Worm (Caenorhabditis elegans) whole organism, L2 larva: ENCODE measurements around the gene spsb-2.

ENCODE experiments used
- egl-27 ChIP-seq: sonication (generic microtip); optimal IDR thresholded peaks from 3 replicates; lab custom pipeline; 2017; ENCODE audit warnings: missing biosample characterization, missing genetic modification reagents, missing genetic modification characterization
- elt-1 ChIP-seq: fragments of 150-350 bp; optimal IDR thresholded peaks from 2 replicates; lab custom pipeline; 2014; ENCODE audit warnings: missing biosample characterization, missing genetic modification characterization
- lin-39 ChIP-seq: fragments of 150-350 bp; optimal IDR thresholded peaks from 2 replicates; lab custom pipeline; 2014; ENCODE audit warnings: missing biosample characterization, missing genetic modification reagents, missing genetic modification characterization
- nhr-11 ChIP-seq: fragments of 150-350 bp; optimal IDR thresholded peaks from 2 replicates; lab custom pipeline; 2014; ENCODE audit warnings: missing biosample characterization, missing genetic modification characterization
- nhr-237 ChIP-seq: fragments of 150-350 bp; optimal IDR thresholded peaks from 2 replicates; lab custom pipeline; 2014; ENCODE audit warnings: missing biosample characterization, missing genetic modification characterization
- snpc-4 ChIP-seq: fragments of 150-350 bp; optimal IDR thresholded peaks from 2 replicates; lab custom pipeline; 2014; ENCODE audit warnings: missing biosample characterization, missing genetic modification characterization
- unc-62 ChIP-seq: fragments of 150-350 bp; optimal IDR thresholded peaks from 2 replicates; lab custom pipeline; 2014; ENCODE audit warnings: missing biosample characterization, missing genetic modification reagents, missing genetic modification characterization

DNA sequence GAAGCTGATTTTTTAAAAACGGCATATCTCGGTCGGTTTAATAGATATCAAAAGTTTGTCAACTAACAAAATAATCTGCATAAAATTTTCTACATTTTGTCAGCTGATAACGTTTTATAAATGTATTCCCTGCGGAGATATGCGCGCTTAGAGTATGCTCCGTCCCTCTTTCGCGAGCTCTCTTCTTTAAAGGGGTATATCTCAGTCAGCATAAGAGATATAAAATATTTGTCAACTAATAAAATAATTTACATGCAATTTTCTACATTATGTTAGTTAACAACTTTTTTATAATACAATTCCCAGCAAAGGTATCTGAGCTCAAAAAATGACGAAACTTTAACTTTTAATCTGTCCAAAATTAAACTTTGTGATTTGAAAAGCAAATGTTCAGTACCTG lies 35.3 kb downstream of the spsb-2 start:
- TF ChIP-seq unc-62 (no peak), nhr-11 (no peak), snpc-4 (tag; lab: Kevin White, UChicago) (no peak), egl-27 (tag; lab: Kevin White, UChicago) (no peak), lin-39 (tag; lab: Kevin White, UChicago) (no peak), elt-1 (no peak), nhr-237 (no peak)
